Fruit fly (Drosophila melanogaster) whole organism, embryonic: ENCODE data around the gene BNIP3.
A peak's percentile ranks its signal among the peaks of the same experiment; 100 is the strongest.

Experiments
- ATbp ChIP-seq: fragments of 200-800 bp; sonication (Bioruptor generic); optimal IDR thresholded peaks from 2 replicates; lab custom pipeline; 2017; ENCODE audit warnings: missing biosample characterization, mild to moderate bottlenecking, missing genetic modification characterization, missing genetic modification reagents
- CG10654 ChIP-seq: fragments of 200-800 bp; sonication (Bioruptor generic); optimal IDR thresholded peaks from 2 replicates; lab custom pipeline; 2016; ENCODE audit warnings: missing biosample characterization, missing genetic modification characterization
- CG10979 ChIP-seq: fragments of 200-800 bp; sonication (Bioruptor generic); optimal IDR thresholded peaks from 2 replicates; lab custom pipeline; 2018; ENCODE audit warnings: missing biosample characterization, mild to moderate bottlenecking, missing genetic modification characterization, moderate library complexity
- CG11456 ChIP-seq: fragments of 200-800 bp; sonication (Bioruptor generic); IDR thresholded peaks from 3 replicates; pipeline ENCODE4 v1.3.6; 2022; ENCODE audit warnings: missing biosample characterization, missing genetic modification characterization
- CG11504 ChIP-seq: fragments of 200-800 bp; sonication (Bioruptor generic); optimal IDR thresholded peaks from 3 replicates; lab custom pipeline; 2019; ENCODE audit warnings: missing biosample characterization, mild to moderate bottlenecking, missing genetic modification characterization, moderate library complexity
- CG12299 ChIP-seq: fragments of 200-800 bp; sonication (Bioruptor generic); optimal IDR thresholded peaks from 2 replicates; lab custom pipeline; 2018; ENCODE audit warnings: missing biosample characterization, mild to moderate bottlenecking, missing genetic modification characterization
- CG13123 ChIP-seq: fragments of 200-800 bp; sonication (Bioruptor generic); optimal IDR thresholded peaks from 2 replicates; lab custom pipeline; 2016; ENCODE audit warnings: missing biosample characterization, missing genetic modification characterization
- CG14710 ChIP-seq: fragments of 200-800 bp; sonication (Bioruptor generic); optimal IDR thresholded peaks from 3 replicates; lab custom pipeline; 2019; ENCODE audit warnings: missing biosample characterization, mild to moderate bottlenecking, missing genetic modification characterization, moderate library complexity
- CG14965 ChIP-seq: fragments of 200-800 bp; sonication (Bioruptor generic); optimal IDR thresholded peaks from 2 replicates; lab custom pipeline; 2016; ENCODE audit warnings: missing biosample characterization, missing genetic modification characterization, borderline replicate concordance
- CG15601 ChIP-seq: fragments of 200-800 bp; sonication (Bioruptor generic); optimal IDR thresholded peaks from 3 replicates; lab custom pipeline; 2019; ENCODE audit warnings: missing biosample characterization, mild to moderate bottlenecking, missing genetic modification characterization, moderate library complexity
- CG15696 ChIP-seq: fragments of 200-800 bp; sonication (Bioruptor generic); optimal IDR thresholded peaks from 2 replicates; lab custom pipeline; 2019; ENCODE audit warnings: missing biosample characterization, mild to moderate bottlenecking, missing genetic modification characterization, moderate library complexity
- CG17328 ChIP-seq: fragments of 200-800 bp; sonication (Bioruptor generic); IDR thresholded peaks from 2 replicates; pipeline ENCODE4 v1.3.6; 2022; ENCODE audit warnings: missing biosample characterization, missing genetic modification characterization
- CG18262 ChIP-seq: fragments of 200-800 bp; optimal IDR thresholded peaks from 3 replicates; lab custom pipeline; 2019; ENCODE audit warnings: missing biosample characterization, mild to moderate bottlenecking, missing genetic modification characterization, moderate library complexity
- CG1832 ChIP-seq: fragments of 200-800 bp; sonication (Bioruptor generic); optimal IDR thresholded peaks from 2 replicates; lab custom pipeline; 2017; ENCODE audit warnings: missing biosample characterization, mild to moderate bottlenecking, missing genetic modification characterization, inconsistent platforms
- CG2678 ChIP-seq: fragments of 200-800 bp; sonication (Bioruptor generic); optimal IDR thresholded peaks from 3 replicates; lab custom pipeline; 2019; ENCODE audit warnings: missing biosample characterization, mild to moderate bottlenecking, missing genetic modification characterization, moderate library complexity
- CG30020 ChIP-seq: fragments of 200-800 bp; optimal IDR thresholded peaks from 2 replicates; lab custom pipeline; 2019; ENCODE audit warnings: missing biosample characterization, mild to moderate bottlenecking, missing genetic modification characterization, moderate library complexity
- CG30403 ChIP-seq: fragments of 200-800 bp; sonication (Bioruptor generic); optimal IDR thresholded peaks from 3 replicates; lab custom pipeline; 2016; ENCODE audit warnings: missing biosample characterization, missing genetic modification characterization
- CG31388 ChIP-seq: fragments of 200-800 bp; sonication (Bioruptor generic); optimal IDR thresholded peaks from 2 replicates; lab custom pipeline; 2016; ENCODE audit warnings: missing biosample characterization, missing genetic modification characterization
- CG31441 ChIP-seq: fragments of 200-800 bp; sonication (Bioruptor generic); IDR thresholded peaks from 2 replicates; pipeline ENCODE4 v1.3.6; 2022; ENCODE audit warnings: missing biosample characterization, missing genetic modification characterization
- CG3163 ChIP-seq: fragments of 200-800 bp; sonication (Bioruptor generic); optimal IDR thresholded peaks from 3 replicates; lab custom pipeline; 2016; ENCODE audit warnings: missing biosample characterization, missing genetic modification characterization
- CG3847 ChIP-seq: fragments of 200-800 bp; sonication (Bioruptor generic); IDR thresholded peaks from 2 replicates; pipeline ENCODE4 v1.3.6; 2022; ENCODE audit warnings: missing biosample characterization, missing genetic modification characterization
- CG43689 ChIP-seq: fragments of 200-800 bp; sonication (Bioruptor generic); IDR thresholded peaks from 2 replicates; pipeline ENCODE4 v1.3.6; 2022; ENCODE audit warnings: missing biosample characterization, missing genetic modification characterization
- CG4424 ChIP-seq: fragments of 200-800 bp; sonication (Bioruptor generic); optimal IDR thresholded peaks from 3 replicates; lab custom pipeline; 2016; ENCODE audit warnings: missing biosample characterization, missing genetic modification characterization
- CG4617 ChIP-seq: fragments of 200-800 bp; sonication (Bioruptor generic); optimal IDR thresholded peaks from 3 replicates; lab custom pipeline; 2016; ENCODE audit warnings: missing biosample characterization, missing genetic modification characterization, borderline replicate concordance
- CG8290 ChIP-seq, 3 experiments: fragments of 200-800 bp; sonication (Bioruptor generic); optimal IDR thresholded peaks; 2 replicates each; lab custom pipeline; 2016 to 2019; ENCODE audit warnings: missing biosample characterization in 3 of 3, missing genetic modification characterization in 3 of 3, mild to moderate bottlenecking in 2 of 3, moderate library complexity in 1 of 3
- CG8924 ChIP-seq: fragments of 200-800 bp; optimal IDR thresholded peaks from 3 replicates; lab custom pipeline; 2019; ENCODE audit warnings: missing biosample characterization, mild to moderate bottlenecking, missing genetic modification characterization, moderate library complexity
- CG9609 ChIP-seq: fragments of 200-800 bp; sonication (Bioruptor generic); optimal IDR thresholded peaks from 3 replicates; lab custom pipeline; 2016; ENCODE audit warnings: missing biosample characterization, missing genetic modification characterization
- Chrac-16 ChIP-seq: fragments of 200-800 bp; sonication (Bioruptor generic); optimal IDR thresholded peaks from 3 replicates; lab custom pipeline; 2016; ENCODE audit warnings: missing biosample characterization, missing genetic modification characterization
- E2f2 ChIP-seq: fragments of 200-800 bp; sonication (Bioruptor generic); IDR thresholded peaks from 2 replicates; pipeline ENCODE4 v1.3.6; 2022; ENCODE audit warnings: missing biosample characterization, missing genetic modification characterization
- Ets65A ChIP-seq: fragments of 200-800 bp; sonication (Bioruptor generic); peaks from one replicate; lab custom pipeline; 2016; ENCODE audit warnings: missing biosample characterization, missing genetic modification characterization
- Hr51 ChIP-seq, 2 experiments: fragments of 200-800 bp; sonication (Bioruptor generic); optimal IDR thresholded peaks; 2 replicates in 1 of 2; 3 replicates in 1 of 2; lab custom pipeline; 2016 to 2018; ENCODE audit warnings: missing biosample characterization in 2 of 2, missing genetic modification characterization in 2 of 2, mild to moderate bottlenecking in 1 of 2, moderate library complexity in 1 of 2
- Lhr ChIP-seq: fragments of 200-800 bp; sonication (Bioruptor generic); optimal IDR thresholded peaks from 3 replicates; lab custom pipeline; 2017; ENCODE audit warnings: mild to moderate bottlenecking, missing biosample characterization, missing genetic modification reagents, missing genetic modification characterization
- MBD-R2 ChIP-seq: fragments of 200-800 bp; sonication (Bioruptor generic); IDR thresholded peaks from 2 replicates; pipeline ENCODE4 v1.3.6; 2022; ENCODE audit warnings: missing biosample characterization, missing genetic modification characterization
- MESR4 ChIP-seq: fragments of 200-800 bp; sonication (Bioruptor generic); optimal IDR thresholded peaks from 2 replicates; lab custom pipeline; 2018; ENCODE audit warnings: missing biosample characterization, mild to moderate bottlenecking, missing genetic modification characterization, moderate library complexity
- Myb ChIP-seq: fragments of 200-800 bp; sonication (Bioruptor generic); optimal IDR thresholded peaks from 2 replicates; lab custom pipeline; 2016; ENCODE audit warnings: missing biosample characterization, missing genetic modification characterization
- Pdp1 ChIP-seq, 2 experiments: fragments of 200-800 bp; sonication (Bioruptor generic); optimal IDR thresholded peaks; 3 replicates each; lab custom pipeline; 2016; ENCODE audit warnings: missing biosample characterization in 2 of 2, missing genetic modification characterization in 2 of 2, mild to moderate bottlenecking in 1 of 2, moderate library complexity in 1 of 2
- Ravus ChIP-seq: fragments of 200-800 bp; sonication (Bioruptor generic); IDR thresholded peaks from 2 replicates; pipeline ENCODE4 v1.3.6; 2022; ENCODE audit warnings: missing biosample characterization, missing genetic modification characterization
- Stat92E ChIP-seq, 3 experiments: fragments of >200 bp in 2 of 3; fragments of 200-800 bp in 1 of 3; sonication (Bioruptor generic) in 1 of 3; optimal IDR thresholded peaks; 2 replicates each; lab custom pipeline; 2017 to 2019; ENCODE audit warnings: missing biosample characterization in 3 of 3, missing genetic modification characterization in 3 of 3, mild to moderate bottlenecking in 1 of 3, moderate library complexity in 1 of 3
- Xbp1 ChIP-seq: fragments of 200-800 bp; sonication (Bioruptor generic); optimal IDR thresholded peaks from 3 replicates; lab custom pipeline; 2016; ENCODE audit warnings: missing biosample characterization, mild to moderate bottlenecking, missing genetic modification characterization
- YL-1 ChIP-seq: fragments of 200-800 bp; sonication (Bioruptor generic); optimal IDR thresholded peaks from 3 replicates; lab custom pipeline; 2017; ENCODE audit warnings: missing biosample characterization, mild to moderate bottlenecking, missing genetic modification characterization
- bcd ChIP-seq: fragments of 200-800 bp; sonication (Bioruptor generic); optimal IDR thresholded peaks from 2 replicates; lab custom pipeline; 2017; ENCODE audit warnings: missing biosample characterization, mild to moderate bottlenecking, missing genetic modification characterization
- bigmax ChIP-seq: fragments of 200-800 bp; sonication (Bioruptor generic); optimal IDR thresholded peaks from 2 replicates; lab custom pipeline; 2018; ENCODE audit warnings: missing biosample characterization, mild to moderate bottlenecking, missing genetic modification characterization
- dpn ChIP-seq, 2 experiments: fragments of 200-800 bp; sonication (Bioruptor generic); optimal IDR thresholded peaks; 3 replicates each; lab custom pipeline; 2016; ENCODE audit warnings: missing biosample characterization in 2 of 2, missing genetic modification characterization in 2 of 2
- gce ChIP-seq: fragments of 200-800 bp; sonication (Bioruptor generic); IDR thresholded peaks from 3 replicates; pipeline ENCODE4 v1.3.6; 2022; ENCODE audit warnings: missing biosample characterization, missing genetic modification characterization
- gfzf ChIP-seq: fragments of 200-800 bp; sonication (Bioruptor generic); optimal IDR thresholded peaks from 2 replicates; lab custom pipeline; 2016; ENCODE audit warnings: missing biosample characterization, mild to moderate bottlenecking, missing genetic modification characterization, moderate library complexity
- knrl ChIP-seq: fragments of 200-800 bp; sonication (Bioruptor generic); IDR thresholded peaks from 3 replicates; pipeline ENCODE4 v1.3.6; 2022; ENCODE audit warnings: missing biosample characterization, missing genetic modification characterization; ENCODE audit not compliant: partially characterized antibody
- otp ChIP-seq: fragments of 200-800 bp; sonication (Bioruptor generic); IDR thresholded peaks from 3 replicates; pipeline ENCODE4, ENCODE4 v1.3.6; 2022; ENCODE audit warnings: missing biosample characterization, missing genetic modification characterization
- sima ChIP-seq: fragments of 200-800 bp; sonication (Bioruptor generic); optimal IDR thresholded peaks from 2 replicates; lab custom pipeline; 2016; ENCODE audit warnings: missing biosample characterization, missing genetic modification characterization
- slbo ChIP-seq: fragments of 200-800 bp; sonication (Bioruptor generic); IDR thresholded peaks from 2 replicates; pipeline ENCODE4 v1.3.6; 2022; ENCODE audit warnings: missing biosample characterization, missing genetic modification characterization

The BNIP3 gene

dm6 chr3L:20520687-20521169, 1.5 kb upstream of the BNIP3 start, which contains the start of the genes mTerf3 and CG5104 (continued):
- TF ChIP-seq CG14965 (no peak), Pdp1 (GFP tag; optimal IDR thresholded peaks at IDR 0.05; lab: Kevin White, UChicago) (peak in 1 of 2 experiments; percentile 82), CG10979 (peak; percentile 2), CG9609 (no peak), dpn (GFP tag; optimal IDR thresholded peaks at IDR 0.05; lab: Kevin White, UChicago) (peak in 1 of 2 experiments; percentile 30), CG10654 (GFP tag; lab: Kevin White, UChicago) (peak; percentile 7), CG17328 (GFP tag; lab: Robert Waterston, UW) (no peak), Stat92E (GFP tag; optimal IDR thresholded peaks at IDR 0.05; lab: Kevin White, UChicago) (no peak), CG43689 (GFP tag; lab: Robert Waterston, UW) (no peak), CG18262 (tag; lab: Kevin White, UChicago) (peak; percentile 19), gce (GFP tag; lab: Robert Waterston, UW) (no peak), Hr51 (GFP tag; optimal IDR thresholded peaks at IDR 0.05; lab: Kevin White, UChicago) (peak in 1 of 2 experiments; percentile 16), Lhr (GFP tag; lab: Kevin White, UChicago) (peak; percentile 57), E2f2 (peak; percentile 24), Myb (peak; percentile 56), MESR4 (GFP tag; lab: Kevin White, UChicago) (peak; percentile 43), MBD-R2 (peak; percentile 53; the same call in 1 of the 2 replicates), CG12299 (peak; percentile 24), Chrac-16 (GFP tag; lab: Kevin White, UChicago) (peak; percentile 5), ATbp (GFP tag; lab: Kevin White, UChicago) (no peak), CG31441 (GFP tag; lab: Robert Waterston, UW) (peak; percentile 42), Ets65A (peak; percentile 69), CG8290 (GFP tag; optimal IDR thresholded peaks at IDR 0.05; lab: Kevin White, UChicago) (peak; percentile 40), CG8290 (tag; optimal IDR thresholded peaks at IDR 0.05; lab: Kevin White, UChicago) (no peak), Ravus (GFP tag; lab: Robert Waterston, UW) (no peak), CG1832 (GFP tag; lab: Kevin White, UChicago) (no peak), CG11456 (GFP tag; lab: Robert Waterston, UW) (no peak), otp (GFP tag; lab: Robert Waterston, UW) (no peak), CG2678 (tag; lab: Kevin White, UChicago) (peak; percentile 42), bigmax (GFP tag; lab: Kevin White, UChicago) (no peak), CG15601 (tag; lab: Kevin White, UChicago) (peak; percentile 7), CG31388 (GFP tag; lab: Kevin White, UChicago) (no peak), CG4617 (peak; percentile 47), CG30403 (peak; percentile 49), CG4424 (GFP tag; lab: Kevin White, UChicago) (peak; percentile 3), slbo (GFP tag; lab: Robert Waterston, UW) (0 out of 2 replicates have a peak, but pooled peaks have one; percentile 32), gfzf (GFP tag; lab: Kevin White, UChicago) (peak; percentile 62), CG14710 (tag; lab: Kevin White, UChicago) (peak; percentile 65), knrl (GFP tag; lab: Robert Waterston, UW) (peak; percentile 35; the same call in 1 of the 3 replicates), YL-1 (GFP tag; lab: Kevin White, UChicago) (peak; percentile 57), CG11504 (peak; percentile 61), CG13123 (GFP tag; lab: Kevin White, UChicago) (no peak), Xbp1 (GFP tag; lab: Kevin White, UChicago) (peak; percentile 10), sima (GFP tag; lab: Kevin White, UChicago) (no peak), CG3163 (GFP tag; lab: Kevin White, UChicago) (no peak), CG15696 (peak; percentile 16), CG3847 (GFP tag; lab: Robert Waterston, UW) (peak; percentile 39; the same call in 1 of the 2 replicates), bcd (GFP tag; lab: Kevin White, UChicago) (no peak), CG30020 (peak; percentile 56), CG8924 (tag; lab: Kevin White, UChicago) (no peak)
